Fruit fly (Drosophila melanogaster) whole organism, embryonic: ENCODE data around the gene dwg.

ENCODE experiments used
- Abd-B ChIP-seq: fragments of 200-800 bp; sonication (Bioruptor generic); optimal IDR thresholded peaks from 2 replicates; lab custom pipeline; 2018; ENCODE audit warnings: missing biosample characterization, mild to moderate bottlenecking, missing genetic modification characterization, moderate library complexity
- Antp ChIP-seq: fragments of 200-800 bp; sonication (Bioruptor generic); optimal IDR thresholded peaks from 3 replicates; lab custom pipeline; 2016; ENCODE audit warnings: missing biosample characterization, missing genetic modification characterization
- B-H2 ChIP-seq: fragments of 200-800 bp; sonication (Bioruptor generic); optimal IDR thresholded peaks from 2 replicates; lab custom pipeline; 2018; ENCODE audit warnings: missing biosample characterization, mild to moderate bottlenecking, missing genetic modification characterization
- CG11456 ChIP-seq: fragments of 200-800 bp; sonication (Bioruptor generic); IDR thresholded peaks from 3 replicates; pipeline ENCODE4 v1.3.6; 2022; ENCODE audit warnings: missing biosample characterization, missing genetic modification characterization
- CG11723 ChIP-seq: fragments of 200-800 bp; sonication (Bioruptor generic); optimal IDR thresholded peaks from 2 replicates; lab custom pipeline; 2017; ENCODE audit warnings: missing biosample characterization, mild to moderate bottlenecking, missing genetic modification characterization
- CG12071 ChIP-seq: fragments of 200-800 bp; sonication (Bioruptor generic); optimal IDR thresholded peaks from 3 replicates; lab custom pipeline; 2018; ENCODE audit warnings: missing biosample characterization, mild to moderate bottlenecking, missing genetic modification characterization
- CG14441 ChIP-seq: fragments of 200-800 bp; sonication (Bioruptor generic); IDR thresholded peaks from 2 replicates; pipeline ENCODE4 v1.3.6; 2022; ENCODE audit warnings: missing biosample characterization, missing genetic modification characterization
- CG14667 ChIP-seq: fragments of 200-800 bp; sonication (Bioruptor generic); IDR thresholded peaks from 2 replicates; pipeline ENCODE4 v1.3.6; 2022; ENCODE audit warnings: missing biosample characterization, missing genetic modification characterization
- CG15011 ChIP-seq: fragments of 200-800 bp; sonication (Bioruptor generic); optimal IDR thresholded peaks from 3 replicates; lab custom pipeline; 2018; ENCODE audit warnings: missing biosample characterization, mild to moderate bottlenecking, missing genetic modification characterization
- CG15479 ChIP-seq: fragments of 200-800 bp; sonication (Bioruptor generic); optimal IDR thresholded peaks from 3 replicates; lab custom pipeline; 2019; ENCODE audit warnings: missing biosample characterization, mild to moderate bottlenecking, missing genetic modification characterization, moderate library complexity
- CG15696 ChIP-seq: fragments of 200-800 bp; sonication (Bioruptor generic); optimal IDR thresholded peaks from 2 replicates; lab custom pipeline; 2019; ENCODE audit warnings: missing biosample characterization, mild to moderate bottlenecking, missing genetic modification characterization, moderate library complexity
- CG16779 ChIP-seq: fragments of 200-800 bp; sonication (Bioruptor generic); IDR thresholded peaks from 2 replicates; pipeline ENCODE4 v1.3.6; 2022; ENCODE audit warnings: missing biosample characterization, missing genetic modification characterization
- CG18599 ChIP-seq: fragments of 200-800 bp; sonication (Bioruptor generic); optimal IDR thresholded peaks from 3 replicates; lab custom pipeline; 2017; ENCODE audit warnings: missing biosample characterization, missing genetic modification characterization, mild to moderate bottlenecking, moderate library complexity, missing genetic modification reagents
- CG30020 ChIP-seq: fragments of 200-800 bp; optimal IDR thresholded peaks from 2 replicates; lab custom pipeline; 2019; ENCODE audit warnings: missing biosample characterization, mild to moderate bottlenecking, missing genetic modification characterization, moderate library complexity
- CG30403 ChIP-seq: fragments of 200-800 bp; sonication (Bioruptor generic); optimal IDR thresholded peaks from 3 replicates; lab custom pipeline; 2016; ENCODE audit warnings: missing biosample characterization, missing genetic modification characterization
- CG34422 ChIP-seq: fragments of 200-800 bp; sonication (Bioruptor generic); IDR thresholded peaks from 3 replicates; pipeline ENCODE4 v1.3.6; 2022; ENCODE audit warnings: missing biosample characterization, missing genetic modification characterization
- CG4328 ChIP-seq: fragments of 200-800 bp; sonication (Bioruptor generic); optimal IDR thresholded peaks from 3 replicates; lab custom pipeline; 2017; ENCODE audit warnings: missing biosample characterization, missing genetic modification reagents, missing genetic modification characterization
- CG6654 ChIP-seq: fragments of 200-800 bp; sonication (Bioruptor generic); optimal IDR thresholded peaks from 2 replicates; lab custom pipeline; 2017; ENCODE audit warnings: missing biosample characterization, mild to moderate bottlenecking, missing genetic modification characterization
- CG7745 ChIP-seq: fragments of 200-800 bp; sonication (Bioruptor generic); optimal IDR thresholded peaks from 2 replicates; lab custom pipeline; 2018; ENCODE audit warnings: missing biosample characterization, mild to moderate bottlenecking, missing genetic modification characterization, moderate library complexity
- CG8359 ChIP-seq: fragments of 200-800 bp; sonication (Bioruptor generic); optimal IDR thresholded peaks from 2 replicates; lab custom pipeline; 2017; ENCODE audit warnings: missing biosample characterization, mild to moderate bottlenecking, missing genetic modification characterization, borderline replicate concordance
- CG9215 ChIP-seq: fragments of 200-800 bp; sonication (Bioruptor generic); IDR thresholded peaks from 2 replicates; pipeline ENCODE4 v1.3.6; 2022; ENCODE audit warnings: missing biosample characterization, missing genetic modification characterization
- CG9727 ChIP-seq: fragments of 200-800 bp; sonication (Bioruptor generic); optimal IDR thresholded peaks from 3 replicates; lab custom pipeline; 2017; ENCODE audit warnings: missing biosample characterization, mild to moderate bottlenecking, missing genetic modification characterization
- CG9817 ChIP-seq: fragments of 200-800 bp; sonication (Bioruptor generic); optimal IDR thresholded peaks from 2 replicates; lab custom pipeline; 2018; ENCODE audit warnings: missing biosample characterization, mild to moderate bottlenecking, missing genetic modification characterization, moderate library complexity
- CrebB ChIP-seq: fragments of 200-800 bp; sonication (Bioruptor generic); optimal IDR thresholded peaks from 3 replicates; lab custom pipeline; 2018; ENCODE audit warnings: missing biosample characterization, mild to moderate bottlenecking, missing genetic modification characterization
- Dp ChIP-seq: fragments of 200-800 bp; sonication (Bioruptor generic); optimal IDR thresholded peaks from 2 replicates; lab custom pipeline; 2018; ENCODE audit warnings: missing biosample characterization, mild to moderate bottlenecking, missing genetic modification characterization, moderate library complexity
- HLH3B ChIP-seq: fragments of 200-800 bp; sonication (Bioruptor generic); IDR thresholded peaks from 2 replicates; pipeline ENCODE4 v1.3.6; 2022; ENCODE audit warnings: missing biosample characterization, missing genetic modification characterization
- Mad ChIP-seq: fragments of 200-800 bp; sonication (Bioruptor generic); optimal IDR thresholded peaks from 2 replicates; lab custom pipeline; 2016; ENCODE audit warnings: missing biosample characterization, missing genetic modification characterization
- Med ChIP-seq: fragments of 200-800 bp; sonication (Bioruptor generic); peaks from one replicate; lab custom pipeline; 2016; ENCODE audit warnings: missing biosample characterization, missing genetic modification characterization, mild to moderate bottlenecking, inconsistent platforms, moderate library complexity
- Myb ChIP-seq: fragments of 200-800 bp; sonication (Bioruptor generic); optimal IDR thresholded peaks from 2 replicates; lab custom pipeline; 2016; ENCODE audit warnings: missing biosample characterization, missing genetic modification characterization
- NFAT ChIP-seq: fragments of 200-800 bp; sonication (Bioruptor generic); IDR thresholded peaks from 2 replicates; pipeline ENCODE4 v1.3.6; 2022; ENCODE audit warnings: missing biosample characterization, missing genetic modification characterization
- Opbp ChIP-seq: fragments of 200-800 bp; sonication (Bioruptor generic); IDR thresholded peaks from 3 replicates; pipeline ENCODE4 v1.3.6; 2022; ENCODE audit warnings: missing biosample characterization, missing genetic modification characterization; ENCODE audit not compliant: partially characterized antibody
- PHDP ChIP-seq: fragments of 200-800 bp; sonication (Bioruptor generic); optimal IDR thresholded peaks from 3 replicates; lab custom pipeline; 2018; ENCODE audit warnings: missing biosample characterization, mild to moderate bottlenecking, missing genetic modification characterization, moderate library complexity
- Scr ChIP-seq: fragments of 200-800 bp; sonication (Bioruptor generic); IDR thresholded peaks from 2 replicates; pipeline ENCODE4 v1.3.6; 2022; ENCODE audit warnings: missing biosample characterization, missing genetic modification characterization; ENCODE audit not compliant: partially characterized antibody
- Trl ChIP-seq, 3 experiments: fragments of >200 bp in 2 of 3; fragments of 200-800 bp in 1 of 3; sonication (Bioruptor generic) in 1 of 3; optimal IDR thresholded peaks; 2 replicates in 1 of 3; 3 replicates in 2 of 3; lab custom pipeline; 2016 to 2017; ENCODE audit warnings: missing biosample characterization in 1 of 3, missing genetic modification characterization in 1 of 3
- bsh ChIP-seq, 2 experiments: fragments of 200-800 bp; sonication (Bioruptor generic); optimal IDR thresholded peaks; 2 replicates each; lab custom pipeline; 2017 to 2018; ENCODE audit warnings: mild to moderate bottlenecking in 2 of 2, missing biosample characterization in 2 of 2, missing genetic modification characterization in 2 of 2, moderate library complexity in 1 of 2
- danr ChIP-seq: fragments of 200-800 bp; sonication (Bioruptor generic); IDR thresholded peaks from 2 replicates; pipeline ENCODE4 v1.3.6; 2022; ENCODE audit warnings: missing biosample characterization, missing genetic modification characterization
- dm ChIP-seq: fragments of 200-800 bp; sonication (Bioruptor generic); optimal IDR thresholded peaks from 3 replicates; lab custom pipeline; 2016; ENCODE audit warnings: missing biosample characterization, missing genetic modification characterization
- dysf ChIP-seq: fragments of 200-800 bp; sonication (Bioruptor generic); IDR thresholded peaks from 3 replicates; pipeline ENCODE4 v1.3.6; 2022; ENCODE audit warnings: missing biosample characterization, missing genetic modification characterization
- fd64A ChIP-seq: fragments of 200-800 bp; sonication (Bioruptor generic); optimal IDR thresholded peaks from 3 replicates; lab custom pipeline; 2018; ENCODE audit warnings: missing biosample characterization, mild to moderate bottlenecking, missing genetic modification characterization
- gce ChIP-seq: fragments of 200-800 bp; sonication (Bioruptor generic); IDR thresholded peaks from 3 replicates; pipeline ENCODE4 v1.3.6; 2022; ENCODE audit warnings: missing biosample characterization, missing genetic modification characterization
- gcm ChIP-seq: fragments of 200-800 bp; sonication (Bioruptor generic); optimal IDR thresholded peaks from 2 replicates; lab custom pipeline; 2019; ENCODE audit warnings: missing biosample characterization, mild to moderate bottlenecking, missing genetic modification characterization, moderate library complexity
- gsb ChIP-seq: fragments of 200-800 bp; sonication (Bioruptor generic); IDR thresholded peaks from 2 replicates; pipeline ENCODE4 v1.3.6; 2022; ENCODE audit warnings: missing biosample characterization, missing genetic modification characterization
- lola ChIP-seq, 3 experiments: fragments of >200 bp in 2 of 3; fragments of 200-800 bp in 1 of 3; sonication (Bioruptor generic) in 1 of 3; optimal IDR thresholded peaks; 2 replicates each; lab custom pipeline; 2017 to 2019; ENCODE audit warnings: missing biosample characterization in 3 of 3, missing genetic modification characterization in 3 of 3, mild to moderate bottlenecking in 1 of 3, moderate library complexity in 1 of 3
- mam ChIP-seq: fragments of 200-800 bp; sonication (Bioruptor generic); optimal IDR thresholded peaks from 3 replicates; lab custom pipeline; 2016; ENCODE audit warnings: missing biosample characterization, missing genetic modification characterization
- sd ChIP-seq: fragments of 200-800 bp; sonication (Bioruptor generic); optimal IDR thresholded peaks from 3 replicates; lab custom pipeline; 2018; ENCODE audit warnings: missing biosample characterization, mild to moderate bottlenecking, missing genetic modification characterization, moderate library complexity
- tio ChIP-seq: fragments of 200-800 bp; sonication (Bioruptor generic); optimal IDR thresholded peaks from 2 replicates; lab custom pipeline; 2017; ENCODE audit warnings: missing biosample characterization, missing genetic modification characterization, inconsistent platforms
- trh ChIP-seq: fragments of 200-800 bp; sonication (Bioruptor generic); optimal IDR thresholded peaks from 2 replicates; lab custom pipeline; 2016; ENCODE audit warnings: missing biosample characterization, missing genetic modification characterization
- unc-4 ChIP-seq: fragments of 200-800 bp; sonication (Bioruptor generic); IDR thresholded peaks from 2 replicates; pipeline ENCODE4 v1.3.6; 2022; ENCODE audit warnings: missing biosample characterization, missing genetic modification characterization; ENCODE audit not compliant: partially characterized antibody
- unpg ChIP-seq: fragments of 200-800 bp; sonication (Bioruptor generic); optimal IDR thresholded peaks from 3 replicates; lab custom pipeline; 2018; ENCODE audit warnings: missing biosample characterization, mild to moderate bottlenecking, missing genetic modification characterization, moderate library complexity

The dwg gene

dm6 chrX:2708156-2708734 is 19.3 kb upstream of the dwg start, which contains the start of gene CG2681 (continued):
- TF ChIP-seq PHDP (tag; lab: Kevin White, UChicago) (no peak), CG12071 (no peak), CG18599 (no peak), Trl (optimal IDR thresholded peaks at IDR 0.05; lab: Kevin White, UChicago) (no peak), Trl (GFP tag; optimal IDR thresholded peaks at IDR 0.05; lab: Kevin White, UChicago) (peak; percentile 8), Mad (GFP tag; lab: Kevin White, UChicago) (no peak), B-H2 (no peak), CG14667 (GFP tag; lab: Robert Waterston, UW) (peak; percentile 46; the same call in 1 of the 2 replicates), gsb (GFP tag; lab: Robert Waterston, UW) (no peak), Abd-B (GFP tag; lab: Kevin White, UChicago) (peak; percentile 12), NFAT (GFP tag; lab: Robert Waterston, UW) (peak; percentile 62; the same call in 1 of the 2 replicates), mam (GFP tag; lab: Kevin White, UChicago) (peak; percentile 43), CG15696 (no peak), fd64A (GFP tag; lab: Kevin White, UChicago) (no peak), CG9215 (peak; percentile 41; the same call in 1 of the 2 replicates), HLH3B (peak; percentile 56), CG14441 (peak; percentile 75), danr (GFP tag; lab: Robert Waterston, UW) (0 out of 2 replicates have a peak, but pooled peaks have one; percentile 14), Opbp (GFP tag; lab: Robert Waterston, UW) (no peak), CG9727 (GFP tag; lab: Kevin White, UChicago) (no peak), CG6654 (no peak), CrebB (tag; lab: Kevin White, UChicago) (no peak), CG11723 (no peak), CG30403 (GFP tag; lab: Kevin White, UChicago) (no peak), unpg (GFP tag; lab: Kevin White, UChicago) (peak; percentile 2), CG8359 (GFP tag; lab: Kevin White, UChicago) (no peak), CG34422 (GFP tag; lab: Robert Waterston, UW) (peak; percentile 14; the same call in 1 of the 3 replicates), CG11456 (peak; percentile 80), sd (tag; lab: Kevin White, UChicago) (no peak), Antp (GFP tag; lab: Kevin White, UChicago) (peak; percentile 46), dm (GFP tag; lab: Kevin White, UChicago) (no peak), unc-4 (GFP tag; lab: Robert Waterston, UW) (no peak), CG30020 (tag; lab: Kevin White, UChicago) (no peak), CG16779 (GFP tag; lab: Robert Waterston, UW) (peak; percentile 59; the same call in 1 of the 2 replicates), CG7745 (tag; lab: Kevin White, UChicago) (no peak), gce (GFP tag; lab: Robert Waterston, UW) (no peak), CG4328 (GFP tag; lab: Kevin White, UChicago) (no peak), Myb (GFP tag; lab: Kevin White, UChicago) (no peak), bsh (GFP tag; optimal IDR thresholded peaks at IDR 0.05; lab: Kevin White, UChicago) (no peak), CG15011 (no peak), Dp (GFP tag; lab: Kevin White, UChicago) (no peak), trh (GFP tag; lab: Kevin White, UChicago) (no peak), gcm (GFP tag; lab: Kevin White, UChicago) (no peak), lola (GFP tag; optimal IDR thresholded peaks at IDR 0.05; lab: Kevin White, UChicago) (no peak), Med (GFP tag; lab: Kevin White, UChicago) (peak; percentile 89), Scr (no peak), dysf (GFP tag; lab: Robert Waterston, UW) (peak; percentile 68), CG9817 (tag; lab: Kevin White, UChicago) (no peak), CG15479 (GFP tag; lab: Kevin White, UChicago) (no peak), tio (no peak)
